Worm (Caenorhabditis elegans): ENCODE results near the gene spp-19.
"Not testable (repeated sequence)": the region's sequence is repeated elsewhere in the genome, so short reads cannot be mapped to it uniquely, and the experiment has no call there.

The spp-19 gene

ce11 chrV:6602556-6603062 is 41.1 kb upstream of the spp-19 start, which contains the start of gene ZK1055.6:
TSS of gene ZK1055.6 (minus strand) at chrV:6602606.
- no peak for TF ChIP-seq nhr-11 (tag; optimal IDR thresholded peaks at IDR 0.05)
- TF ChIP-seq unc-3 (GFP tag; conservative IDR thresholded peaks at IDR 0.05): no peak
- no peak for TF ChIP-seq unc-3 (tag; optimal IDR thresholded peaks at IDR 0.05)
- TF ChIP-seq ceh-48 (tag; optimal IDR thresholded peaks at IDR 0.05): no peak
- TF ChIP-seq unc-42 (tag; optimal IDR thresholded peaks at IDR 0.05): no peak
- TF ChIP-seq C08G9.2 (tag; optimal IDR thresholded peaks at IDR 0.05): no peak

- TF ChIP-seq mec-3 (tag; optimal IDR thresholded peaks at IDR 0.05; ENCODE audit: borderline replicate concordance) (no peak), ceh-48 (tag; optimal IDR thresholded peaks at IDR 0.05) (no peak), tbx-2 (tag; optimal IDR thresholded peaks at IDR 0.05) (no peak), ceh-19 (GFP tag; optimal IDR thresholded peaks at IDR 0.05) (no peak), ama-1 (optimal IDR thresholded peaks at IDR 0.05) (no peak), hlh-30 (tag; optimal IDR thresholded peaks at IDR 0.05; ENCODE audit: insufficient read depth) (no peak), tbx-7 (tag; optimal IDR thresholded peaks at IDR 0.05) (no peak), pag-3 (tag; optimal IDR thresholded peaks at IDR 0.05; ENCODE audit: borderline replicate concordance) (no peak), ceh-14 (tag; optimal IDR thresholded peaks at IDR 0.05) (no peak), hlh-8 (tag; optimal IDR thresholded peaks at IDR 0.05) (no peak), elt-2 (tag; optimal IDR thresholded peaks at IDR 0.05) (no peak), unc-55 (GFP tag; optimal IDR thresholded peaks at IDR 0.05) (no peak), unc-42 (tag; optimal IDR thresholded peaks at IDR 0.05) (no peak), elt-4 (tag; optimal IDR thresholded peaks at IDR 0.05) (no peak), ets-4 (tag; optimal IDR thresholded peaks at IDR 0.05) (no peak), ceh-31 (tag; optimal IDR thresholded peaks at IDR 0.05) (no peak), T23F11.4 (GFP tag; optimal IDR thresholded peaks at IDR 0.05) (no peak), madf-2 (tag; optimal IDR thresholded peaks at IDR 0.05) (no peak), ttx-3 (tag; optimal IDR thresholded peaks at IDR 0.05) (no peak), lin-11 (tag; optimal IDR thresholded peaks at IDR 0.05) (no peak)
These were observed 32.3 kb upstream of the spp-19 start, which contains the start of gene hcp-1 for ce11 chrV:6593700-6594244. TSS of gene hcp-1 (plus strand) at chrV:6594194.

- no peak for TF ChIP-seq ceh-14 (tag; optimal IDR thresholded peaks at IDR 0.05)
- TF ChIP-seq pat-9 (tag; optimal IDR thresholded peaks at IDR 0.05): no peak
- no peak for TF ChIP-seq F13H6.1 (tag; optimal IDR thresholded peaks at IDR 0.05)
- no peak for TF ChIP-seq tbx-7 (tag; optimal IDR thresholded peaks at IDR 0.05)
- TF ChIP-seq elt-4 (tag; optimal IDR thresholded peaks at IDR 0.05): no peak
- TF ChIP-seq sdc-2 (tag; optimal IDR thresholded peaks at IDR 0.05): no peak
- TF ChIP-seq fkh-6 (tag; optimal IDR thresholded peaks at IDR 0.05): no peak
- TF ChIP-seq ceh-31 (tag; optimal IDR thresholded peaks at IDR 0.05): no peak
- no peak for TF ChIP-seq ets-4 (tag; optimal IDR thresholded peaks at IDR 0.05)
- TF ChIP-seq ceh-19 (GFP tag; optimal IDR thresholded peaks at IDR 0.05): no peak
- no peak for TF ChIP-seq hlh-8 (tag; optimal IDR thresholded peaks at IDR 0.05)
- no peak for TF ChIP-seq pha-2 (tag; optimal IDR thresholded peaks at IDR 0.05)
These were observed 28.8 kb upstream of the spp-19 start, which contains the start of gene ZK1055.2 for ce11 chrV:6590283-6590682. TSS of gene ZK1055.2 (plus strand) at chrV:6590583.

- TF ChIP-seq dmd-4 (tag; optimal IDR thresholded peaks at IDR 0.05; ENCODE audit: borderline replicate concordance); rnt-1 (tag; optimal IDR thresholded peaks at IDR 0.05); ceh-30 (tag; optimal IDR thresholded peaks at IDR 0.05): not testable (repeated sequence)
These were observed 20.3 kb upstream of the spp-19 start, which contains the start of gene ZK1055.4 for ce11 chrV:6581762-6582161. TSS of gene ZK1055.4 (plus strand) at chrV:6582062.

- TF ChIP-seq madf-2 (tag; optimal IDR thresholded peaks at IDR 0.05) (no peak), npax-4 (tag; optimal IDR thresholded peaks at IDR 0.05) (no peak), ceh-6 (GFP tag; optimal IDR thresholded peaks at IDR 0.05) (no peak), ceh-30 (tag; optimal IDR thresholded peaks at IDR 0.05) (no peak)
These were observed 18.5 kb upstream of the spp-19 start, which contains the start of gene EGAP9.3 for ce11 chrV:6579992-6580391. TSS of gene EGAP9.3 (minus strand) at chrV:6580122.
